Worm (Caenorhabditis elegans) whole organism, early embryonic: Measurements from ENCODE around the gene C08F1.11.

ENCODE experiments used
- ama-1 ChIP-seq: fragments of 150-350 bp; optimal IDR thresholded peaks from 2 replicates; lab custom pipeline; 2014
- flt-1 ChIP-seq: fragments of 200-800 bp; sonication (Bioruptor generic); IDR thresholded peaks from 2 replicates; pipeline ENCODE4 v1.3.6; 2022; ENCODE audit warnings: missing genetic modification characterization, missing compliant biosample characterization
- sea-1 ChIP-seq: fragments of 200-800 bp; sonication (Bioruptor generic); conservative IDR thresholded peaks from 2 replicates; pipeline ENCODE4 v1.3.6; 2022; ENCODE audit warnings: missing genetic modification characterization, missing compliant biosample characterization
- tbx-37 ChIP-seq: fragments of 200-800 bp; sonication (Bioruptor generic); conservative IDR thresholded peaks from 2 replicates; pipeline ENCODE4 v1.3.6; 2022; ENCODE audit warnings: missing genetic modification reagents, missing genetic modification characterization, missing compliant biosample characterization

DNA sequence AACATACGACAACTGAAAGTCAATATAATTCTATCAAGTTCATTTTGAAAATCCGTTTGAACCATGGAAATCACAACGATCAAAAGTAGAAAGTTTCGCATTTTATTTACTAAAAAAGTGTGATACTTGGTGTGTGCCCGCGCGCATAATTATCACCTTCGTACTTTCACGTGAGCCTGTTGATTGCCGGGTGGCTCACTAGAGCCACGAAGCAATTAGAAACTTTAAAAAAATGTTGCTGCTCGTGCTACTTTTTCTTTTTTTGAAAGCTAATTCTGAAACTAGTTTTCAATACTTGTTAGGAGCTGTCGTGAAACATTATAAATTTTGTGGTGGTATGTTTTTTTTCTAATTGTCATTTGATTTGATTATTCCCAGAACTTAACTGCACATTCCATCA lies 45.9 kb downstream of the C08F1.11 start, which contains the start of the genes irld-9 and irld-33:
- TF ChIP-seq sea-1 (GFP tag; lab: Robert Waterston, UW): no peak
- no peak for TF ChIP-seq ama-1 (lab: Kevin White, UChicago)
- no peak for TF ChIP-seq flt-1 (GFP tag; lab: Robert Waterston, UW)
- no peak for TF ChIP-seq tbx-37
